Worm (Caenorhabditis elegans) whole organism, L4 larva: ENCODE measurements around the gene F11D11.12.

Experiments used
- D1046.2 ChIP-seq: fragments of 200-800 bp; sonication (Bioruptor generic); IDR thresholded peaks from 2 replicates; pipeline ENCODE4 v1.3.6; 2022; ENCODE audit warnings: missing genetic modification characterization, missing compliant biosample characterization
- F26F4.8 ChIP-seq: fragments of 200-800 bp; sonication (Bioruptor generic); conservative IDR thresholded peaks from 2 replicates; pipeline ENCODE4 v1.3.6; 2022; ENCODE audit warnings: missing genetic modification characterization, missing compliant biosample characterization
- R02D3.7 ChIP-seq: fragments of 150-350 bp; sonication (generic microtip); optimal IDR thresholded peaks from 3 replicates; lab custom pipeline; 2014; ENCODE audit warnings: missing biosample characterization, missing genetic modification characterization
- Y48G9A.11 ChIP-seq: fragments of 200-800 bp; sonication (Bioruptor generic); IDR thresholded peaks from 2 replicates; pipeline ENCODE4 v1.3.6; 2022; ENCODE audit warnings: missing genetic modification reagents, missing genetic modification characterization, missing compliant biosample characterization
- Y75B8A.6 ChIP-seq: fragments of 200-800 bp; sonication (Bioruptor generic); IDR thresholded peaks from 2 replicates; pipeline ENCODE4 v1.3.6; 2022; ENCODE audit warnings: missing genetic modification reagents, missing genetic modification characterization, missing compliant biosample characterization
- ZK546.5 ChIP-seq, 2 experiments: sonication (generic microtip); optimal IDR thresholded peaks; 2 replicates each; lab custom pipeline; 2017; ENCODE audit warnings: missing biosample characterization in 2 of 2, missing genetic modification characterization in 2 of 2
- aha-1 ChIP-seq: fragments of 150-350 bp; peaks from one replicate; lab custom pipeline; 2014; ENCODE audit warnings: missing biosample characterization, missing genetic modification characterization
- ceh-28 ChIP-seq: fragments of 150-350 bp; optimal IDR thresholded peaks from 2 replicates; lab custom pipeline; 2014; ENCODE audit warnings: missing biosample characterization, missing genetic modification reagents, missing genetic modification characterization
- daf-12 ChIP-seq: fragments of 150-350 bp; optimal IDR thresholded peaks from 2 replicates; lab custom pipeline; 2014; ENCODE audit warnings: missing biosample characterization, missing genetic modification reagents, missing genetic modification characterization
- daf-19 ChIP-seq: fragments of 200-800 bp; sonication (Bioruptor generic); conservative IDR thresholded peaks from 2 replicates; pipeline ENCODE4 v1.3.6; 2022; ENCODE audit warnings: missing genetic modification characterization, missing compliant biosample characterization
- dmd-9 ChIP-seq: fragments of 200-800 bp; sonication (Bioruptor generic); IDR thresholded peaks from 2 replicates; pipeline ENCODE4 v1.3.6; 2022; ENCODE audit warnings: missing genetic modification reagents, missing genetic modification characterization, missing compliant biosample characterization
- gei-8 ChIP-seq: fragments of 200-800 bp; sonication (Bioruptor generic); optimal IDR thresholded peaks from 2 replicates; lab custom pipeline; 2018; ENCODE audit warnings: mild to moderate bottlenecking, missing genetic modification characterization, missing compliant biosample characterization
- lim-7 ChIP-seq: fragments of 200-800 bp; sonication (Bioruptor generic); IDR thresholded peaks from 2 replicates; pipeline ENCODE4 v1.3.6; 2022; ENCODE audit warnings: missing genetic modification characterization, missing compliant biosample characterization
- lin-29 ChIP-seq: fragments of 200-800 bp; sonication (Bioruptor generic); IDR thresholded peaks from 2 replicates; pipeline ENCODE4 v1.3.6; 2022; ENCODE audit warnings: missing genetic modification reagents, missing genetic modification characterization, missing compliant biosample characterization
- lin-39 ChIP-seq: fragments of 150-350 bp; optimal IDR thresholded peaks from 2 replicates; lab custom pipeline; 2014; ENCODE audit warnings: missing biosample characterization, missing genetic modification reagents, missing genetic modification characterization
- madf-9 ChIP-seq: fragments of 200-800 bp; sonication (Bioruptor generic); conservative IDR thresholded peaks from 2 replicates; pipeline ENCODE4 v1.3.6; 2022; ENCODE audit warnings: missing genetic modification reagents, missing genetic modification characterization, missing compliant biosample characterization
- mdt-29 ChIP-seq: fragments of 200-800 bp; sonication (Bioruptor generic); IDR thresholded peaks from 2 replicates; pipeline ENCODE4 v1.3.6; 2022; ENCODE audit warnings: missing genetic modification reagents, missing genetic modification characterization, missing compliant biosample characterization
- nhr-11 ChIP-seq: fragments of 150-350 bp; optimal IDR thresholded peaks from 2 replicates; lab custom pipeline; 2014; ENCODE audit warnings: missing biosample characterization, missing genetic modification characterization
- nhr-111 ChIP-seq: fragments of 200-800 bp; sonication (Bioruptor generic); optimal IDR thresholded peaks from 2 replicates; lab custom pipeline; 2018; ENCODE audit warnings: mild to moderate bottlenecking, missing genetic modification characterization, missing compliant biosample characterization
- nhr-48 ChIP-seq: sonication (generic microtip); optimal IDR thresholded peaks from 2 replicates; lab custom pipeline; 2016; ENCODE audit warnings: mild to moderate bottlenecking, missing genetic modification characterization, missing compliant biosample characterization
- sdz-12 ChIP-seq: fragments of 200-800 bp; sonication (Bioruptor generic); optimal IDR thresholded peaks from 2 replicates; lab custom pipeline; 2018; ENCODE audit warnings: mild to moderate bottlenecking, missing genetic modification characterization, missing compliant biosample characterization
- set-16 ChIP-seq: fragments of 200-800 bp; sonication (Bioruptor generic); IDR thresholded peaks from 2 replicates; pipeline ENCODE4 v1.3.6; 2022; ENCODE audit warnings: missing genetic modification reagents, missing genetic modification characterization, missing compliant biosample characterization
- snpc-4 ChIP-seq: fragments of 150-350 bp; optimal IDR thresholded peaks from 2 replicates; lab custom pipeline; 2014; ENCODE audit warnings: missing biosample characterization, missing genetic modification characterization
- tra-1 ChIP-seq: fragments of 200-800 bp; sonication (Bioruptor generic); IDR thresholded peaks from 2 replicates; pipeline ENCODE4 v1.3.6; 2022; ENCODE audit warnings: missing genetic modification reagents, missing genetic modification characterization, missing compliant biosample characterization
- unc-130 ChIP-seq: sonication (generic microtip); optimal IDR thresholded peaks from 2 replicates; lab custom pipeline; 2016; ENCODE audit warnings: missing genetic modification reagents, missing genetic modification characterization, missing compliant biosample characterization
- unc-62 ChIP-seq, 3 experiments: fragments of 150-350 bp in 1 of 3; sonication (generic microtip); optimal IDR thresholded peaks in 2 of 3; peaks in 1 of 3; 1 replicate in 1 of 3; 2 replicates in 2 of 3; lab custom pipeline; 2014 to 2017; ENCODE audit warnings: missing biosample characterization in 3 of 3, missing genetic modification characterization in 3 of 3, missing genetic modification reagents in 3 of 3, missing genotype in 1 of 3
- zag-1 ChIP-seq: fragments of 150-350 bp; optimal IDR thresholded peaks from 2 replicates; lab custom pipeline; 2014; ENCODE audit warnings: missing biosample characterization, missing genetic modification characterization
- zfp-3 ChIP-seq: fragments of 200-800 bp; sonication (Bioruptor generic); conservative IDR thresholded peaks from 2 replicates; pipeline ENCODE4 v1.3.6; 2022; ENCODE audit warnings: missing genetic modification reagents, missing genetic modification characterization, missing compliant biosample characterization
- ztf-7 ChIP-seq: fragments of 150-350 bp; optimal IDR thresholded peaks from 2 replicates; lab custom pipeline; 2014; ENCODE audit warnings: missing biosample characterization, missing genetic modification characterization

F11D11.12 gene

ce11 chrV:18733942-18734341, 16.5 kb downstream of the F11D11.12 start (continued):
- no peak for TF ChIP-seq gei-8 (GFP tag; lab: Kevin White, UChicago)

ce11 chrV:18731579-18732041, 18.9 kb downstream of the F11D11.12 start, which contains the start of the genes asp-18 and scl-19:
Gene asp-18 (minus strand): TSS chrV:18731679.
Gene scl-19 (plus strand): TSS chrV:18731991.
- TF ChIP-seq Y48G9A.11 (GFP tag; lab: Robert Waterston, UW) (no peak), nhr-111 (no peak), zfp-3 (GFP tag; lab: Robert Waterston, UW) (no peak)
- TF ChIP-seq, all 104 proteins: peak for 0

ce11 chrV:18729324-18729924, 21.1 kb downstream of the F11D11.12 start, which contains the start of gene asp-19:
Gene asp-19 (minus strand): TSS chrV:18729374.
- TF ChIP-seq snpc-4 = no peak
- TF ChIP-seq set-16 (GFP tag; lab: Robert Waterston, UW) = peak; percentile 62

DNA sequence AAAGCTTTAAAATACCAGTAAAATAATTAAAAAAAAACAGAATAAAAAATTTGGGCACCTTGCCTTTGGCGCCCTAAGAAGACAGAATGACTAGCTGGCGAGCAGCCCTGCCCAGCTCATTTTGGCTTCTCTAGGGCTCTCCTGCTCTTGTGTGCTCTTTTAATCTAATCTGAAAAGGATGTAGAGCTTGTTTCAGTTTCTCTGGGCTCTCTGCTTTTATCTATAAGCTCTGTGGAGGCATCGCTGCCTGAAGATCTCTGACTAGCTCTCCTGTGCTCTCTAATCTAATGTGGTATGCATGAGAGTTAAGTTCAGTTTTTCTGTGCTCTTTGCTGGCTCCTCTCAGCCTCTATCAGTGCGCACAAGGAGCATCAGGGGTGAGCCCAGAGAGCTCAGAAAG, 24.6 kb downstream of the F11D11.12 start:
- TF ChIP-seq gei-8 (GFP tag; lab: Kevin White, UChicago) (no peak), lin-29 (GFP tag; lab: Robert Waterston, UW) (no peak), ceh-28 (no peak), nhr-48 (tag; lab: Kevin White, UChicago) (no peak), madf-9 (GFP tag; lab: Robert Waterston, UW) (no peak), unc-130 (no peak), lim-7 (GFP tag; lab: Robert Waterston, UW) (no peak), unc-62 (GFP tag; optimal IDR thresholded peaks at IDR 0.05 in 1 of 2; lab: Kevin White, UChicago) (no peak), unc-62 (tag; optimal IDR thresholded peaks at IDR 0.05; lab: Kevin White, UChicago) (no peak), ztf-7 (tag; lab: Kevin White, UChicago) (no peak), tra-1 (GFP tag; lab: Robert Waterston, UW) (no peak), nhr-11 (tag; lab: Kevin White, UChicago) (no peak), R02D3.7 (no peak), sdz-12 (GFP tag; lab: Kevin White, UChicago) (no peak), Y75B8A.6 (no peak), F26F4.8 (GFP tag; lab: Robert Waterston, UW) (no peak), daf-19 (GFP tag; lab: Robert Waterston, UW) (no peak), lin-39 (tag; lab: Kevin White, UChicago) (no peak), daf-12 (tag; lab: Kevin White, UChicago) (no peak), mdt-29 (no peak)
- TF ChIP-seq, all 104 proteins: peak for 0

ce11 chrV:18724810-18725209, 25.7 kb downstream of the F11D11.12 start:
- TF ChIP-seq dmd-9 (GFP tag; lab: Robert Waterston, UW) (peak; percentile 68), Y48G9A.11 (GFP tag; lab: Robert Waterston, UW) (0 out of 2 replicates have a peak, but pooled peaks have one; percentile 22), set-16 (GFP tag; lab: Robert Waterston, UW) (peak; percentile 45; the same call in 1 of the 2 replicates), D1046.2 (GFP tag; lab: Robert Waterston, UW) (peak; percentile 90)

ce11 chrV:18724076-18724475, 26.4 kb downstream of the F11D11.12 start:
- TF ChIP-seq ZK546.5 (tag; optimal IDR thresholded peaks at IDR 0.05; lab: Kevin White, UChicago) = peak in 1 of 2 experiments; percentile 4
- TF ChIP-seq aha-1 (tag; lab: Kevin White, UChicago) = peak; percentile 54
- TF ChIP-seq zag-1 (tag; lab: Kevin White, UChicago) = no peak
- TF ChIP-seq, all 104 proteins: peak for 2
